Worm (Caenorhabditis elegans) whole organism, L4 larva: ENCODE results near the gene plg-1.
"Not testable (repeated sequence)": the region's sequence is repeated elsewhere in the genome, so short reads cannot be mapped to it uniquely, and the experiment has no call there.

ENCODE experiments used
- dmd-6 ChIP-seq: fragments of 200-800 bp; sonication (Bioruptor generic); IDR thresholded peaks from 2 replicates; pipeline ENCODE4 v1.3.6; 2022; ENCODE audit warnings: missing genetic modification reagents, missing genetic modification characterization, missing compliant biosample characterization
- mdl-1 ChIP-seq, 2 experiments: fragments of 150-350 bp in 1 of 2; sonication (generic microtip) in 1 of 2; optimal IDR thresholded peaks; 2 replicates each; lab custom pipeline; 2014 to 2017; ENCODE audit warnings: missing biosample characterization in 2 of 2, missing genetic modification characterization in 2 of 2
- unc-39 ChIP-seq: sonication (generic microtip); optimal IDR thresholded peaks from 2 replicates; lab custom pipeline; 2017; ENCODE audit warnings: missing biosample characterization, missing genetic modification characterization
- zfp-3 ChIP-seq: fragments of 200-800 bp; sonication (Bioruptor generic); conservative IDR thresholded peaks from 2 replicates; pipeline ENCODE4 v1.3.6; 2022; ENCODE audit warnings: missing genetic modification reagents, missing genetic modification characterization, missing compliant biosample characterization

DNA sequence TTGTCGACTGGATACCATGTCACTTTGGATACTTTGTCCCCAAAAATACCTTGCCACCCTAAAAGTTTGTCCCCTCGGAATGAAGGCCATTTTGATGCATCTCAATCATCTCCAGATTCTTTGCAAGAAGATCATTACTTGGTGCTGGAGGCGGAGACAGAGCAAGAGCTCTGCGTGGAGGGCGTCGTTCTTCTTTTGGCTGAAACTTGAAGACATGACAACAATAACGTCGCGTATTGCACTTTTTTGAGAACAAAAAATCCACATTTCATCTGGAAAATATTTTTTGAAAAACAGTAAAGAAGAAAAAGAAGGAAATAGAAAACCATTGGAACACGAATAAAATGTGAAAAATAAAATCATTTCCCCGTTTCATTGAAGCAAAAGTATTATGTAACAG, 46.2 kb downstream of the plg-1 start:
- TF ChIP-seq zfp-3; dmd-6 (GFP tag; lab: Robert Waterston, UW); unc-39 (tag; lab: Kevin White, UChicago); mdl-1 (tag; optimal IDR thresholded peaks at IDR 0.05; lab: Kevin White, UChicago): not testable (repeated sequence)
